Worm (Caenorhabditis elegans) whole organism, young adult: ENCODE results near the gene nhr-290.
A peak's percentile ranks its signal among the peaks of the same experiment; 100 is the strongest.
"Not testable (repeated sequence)": the region's sequence is repeated elsewhere in the genome, so short reads cannot be mapped to it uniquely, and the experiment has no call there.

Experiments
- F23B12.7 ChIP-seq: sonication (generic microtip); optimal IDR thresholded peaks from 2 replicates; lab custom pipeline; 2017; ENCODE audit warnings: missing genetic modification characterization, mild to moderate bottlenecking, missing compliant biosample characterization, antibody characterized with exemption, moderate library complexity; ENCODE audit not compliant: insufficient read depth
- F33H1.4 ChIP-seq: fragments of 200-800 bp; sonication (Bioruptor generic); IDR thresholded peaks from 2 replicates; pipeline ENCODE4 v1.3.6; 2022; ENCODE audit warnings: missing genetic modification reagents, missing genetic modification characterization, missing compliant biosample characterization
- F55B11.4 ChIP-seq: sonication (generic microtip); optimal IDR thresholded peaks from 2 replicates; lab custom pipeline; 2016; ENCODE audit warnings: missing compliant biosample characterization, missing genetic modification characterization, borderline replicate concordance; ENCODE audit not compliant: insufficient read depth
- F57C9.4 ChIP-seq: sonication (generic microtip); optimal IDR thresholded peaks from 2 replicates; lab custom pipeline; 2017; ENCODE audit warnings: mild to moderate bottlenecking, missing genetic modification characterization, missing compliant biosample characterization
- K11D2.4 ChIP-seq: fragments of 200-800 bp; sonication (Bioruptor generic); IDR thresholded peaks from 2 replicates; pipeline ENCODE4 v1.3.6; 2022; ENCODE audit warnings: missing genetic modification reagents, missing genetic modification characterization, missing compliant biosample characterization
- ama-1 ChIP-seq, 3 experiments: fragments of 150-350 bp in 1 of 3; sonication (generic microtip) in 2 of 3; optimal IDR thresholded peaks; 2 replicates each; lab custom pipeline; 2014 to 2018; ENCODE audit warnings: missing biosample characterization in 2 of 3, missing genetic modification characterization in 2 of 3, missing genetic modification reagents in 2 of 3
- aptf-2 ChIP-seq: fragments of 200-800 bp; sonication (Bioruptor generic); conservative IDR thresholded peaks from 2 replicates; pipeline ENCODE4 v1.3.6; 2022; ENCODE audit warnings: missing genetic modification reagents, missing genetic modification characterization, missing compliant biosample characterization
- attf-5 ChIP-seq: fragments of 200-800 bp; sonication (Bioruptor generic); optimal IDR thresholded peaks from 2 replicates; lab custom pipeline; 2018; ENCODE audit warnings: mild to moderate bottlenecking, missing genetic modification characterization, missing compliant biosample characterization
- ccch-3 ChIP-seq: fragments of 200-800 bp; sonication (Bioruptor generic); optimal IDR thresholded peaks from 2 replicates; lab custom pipeline; 2018; ENCODE audit warnings: mild to moderate bottlenecking, missing genetic modification characterization, missing compliant biosample characterization
- ceh-40 ChIP-seq: fragments of 200-800 bp; sonication (Bioruptor generic); IDR thresholded peaks from 2 replicates; pipeline ENCODE4 v1.3.6; 2022; ENCODE audit warnings: missing genetic modification characterization, missing compliant biosample characterization
- ceh-79 ChIP-seq: sonication (generic microtip); optimal IDR thresholded peaks from 2 replicates; lab custom pipeline; 2017; ENCODE audit warnings: mild to moderate bottlenecking, missing genetic modification characterization, missing compliant biosample characterization
- egl-18 ChIP-seq: fragments of 200-800 bp; sonication (Bioruptor generic); IDR thresholded peaks from 2 replicates; pipeline ENCODE4 v1.3.6; 2022; ENCODE audit warnings: missing genetic modification reagents, missing genetic modification characterization, missing compliant biosample characterization
- ets-4 ChIP-seq: fragments of 200-800 bp; sonication (Bioruptor generic); optimal IDR thresholded peaks from 2 replicates; lab custom pipeline; 2018; ENCODE audit warnings: mild to moderate bottlenecking, missing genetic modification characterization, missing compliant biosample characterization
- hlh-12 ChIP-seq: sonication (generic microtip); optimal IDR thresholded peaks from 2 replicates; lab custom pipeline; 2016; ENCODE audit warnings: missing genetic modification characterization, missing compliant biosample characterization
- hmg-1.2 ChIP-seq: fragments of 200-800 bp; sonication (Bioruptor generic); IDR thresholded peaks from 2 replicates; pipeline ENCODE4 v1.3.6; 2022; ENCODE audit warnings: missing genetic modification reagents, missing genetic modification characterization, missing compliant biosample characterization
- lin-35 ChIP-seq, 3 experiments: fragments of 150-350 bp in 2 of 3; sonication (generic microtip) in 1 of 3; optimal IDR thresholded peaks; 2 replicates each; lab custom pipeline; 2014 to 2018; ENCODE audit warnings: missing biosample characterization in 3 of 3, missing genetic modification characterization in 3 of 3, missing genetic modification reagents in 3 of 3
- madf-6 ChIP-seq: fragments of 200-800 bp; sonication (Bioruptor generic); IDR thresholded peaks from 2 replicates; pipeline ENCODE4 v1.3.6; 2022; ENCODE audit warnings: missing genetic modification reagents, missing genetic modification characterization, missing compliant biosample characterization
- mcd-1 ChIP-seq: fragments of 200-800 bp; sonication (Bioruptor generic); IDR thresholded peaks from 2 replicates; pipeline ENCODE4 v1.3.6; 2022; ENCODE audit warnings: missing genetic modification reagents, missing genetic modification characterization, missing compliant biosample characterization
- mxl-1 ChIP-seq: sonication (generic microtip); optimal IDR thresholded peaks from 2 replicates; lab custom pipeline; 2016; ENCODE audit warnings: missing genetic modification characterization, missing compliant biosample characterization
- nhr-80 ChIP-seq: sonication (generic microtip); optimal IDR thresholded peaks from 2 replicates; lab custom pipeline; 2016; ENCODE audit warnings: missing genetic modification characterization, missing compliant biosample characterization
- nhr-90 ChIP-seq: sonication (generic microtip); optimal IDR thresholded peaks from 2 replicates; lab custom pipeline; 2016; ENCODE audit warnings: missing genotype, mild to moderate bottlenecking, missing genetic modification characterization, missing compliant biosample characterization
- snpc-1.1 ChIP-seq: sonication (generic microtip); optimal IDR thresholded peaks from 2 replicates; lab custom pipeline; 2017; ENCODE audit warnings: missing genetic modification characterization, mild to moderate bottlenecking, missing compliant biosample characterization, antibody characterized with exemption, moderate library complexity, missing genotype, missing genetic modification reagents; ENCODE audit not compliant: insufficient read depth
- snpc-4 ChIP-seq, 5 experiments: fragments of 150-350 bp in 1 of 5; sonication (generic microtip) in 4 of 5; optimal IDR thresholded peaks; 2 replicates each; lab custom pipeline; 2014 to 2018; ENCODE audit warnings: missing genetic modification characterization in 5 of 5, missing biosample characterization in 3 of 5, antibody characterized with exemption in 2 of 5, mild to moderate bottlenecking in 2 of 5, missing compliant biosample characterization in 2 of 5, missing genotype in 2 of 5, moderate library complexity in 2 of 5, missing genetic modification reagents in 1 of 5
- sptf-2 ChIP-seq: fragments of 200-800 bp; sonication (Bioruptor generic); optimal IDR thresholded peaks from 2 replicates; lab custom pipeline; 2018; ENCODE audit warnings: mild to moderate bottlenecking, missing genetic modification characterization, missing compliant biosample characterization
- tbp1 ChIP-seq: fragments of 200-800 bp; sonication (Bioruptor generic); optimal IDR thresholded peaks from 2 replicates; lab custom pipeline; 2018; ENCODE audit warnings: mild to moderate bottlenecking, missing genetic modification characterization, missing compliant biosample characterization
- tbx-9 ChIP-seq: sonication (generic microtip); optimal IDR thresholded peaks from 2 replicates; lab custom pipeline; 2016; ENCODE audit warnings: borderline replicate concordance, missing genetic modification characterization, inconsistent platforms, missing compliant biosample characterization
- zfh-2 ChIP-seq: fragments of 200-800 bp; sonication (Bioruptor generic); conservative IDR thresholded peaks from 2 replicates; pipeline ENCODE4 v1.3.6; 2022; ENCODE audit warnings: missing genetic modification reagents, missing genetic modification characterization, missing compliant biosample characterization
- ztf-18 ChIP-seq: sonication (generic microtip); optimal IDR thresholded peaks from 2 replicates; lab custom pipeline; 2016; ENCODE audit warnings: missing genotype, mild to moderate bottlenecking, missing genetic modification characterization, missing compliant biosample characterization
- ztf-26 ChIP-seq: sonication (generic microtip); optimal IDR thresholded peaks from 2 replicates; lab custom pipeline; 2017; ENCODE audit warnings: missing genetic modification characterization, missing compliant biosample characterization
- ztf-3 ChIP-seq: fragments of 200-800 bp; sonication (Bioruptor generic); optimal IDR thresholded peaks from 2 replicates; lab custom pipeline; 2018; ENCODE audit warnings: mild to moderate bottlenecking, missing genetic modification characterization, missing compliant biosample characterization

nhr-290 gene

DNA sequence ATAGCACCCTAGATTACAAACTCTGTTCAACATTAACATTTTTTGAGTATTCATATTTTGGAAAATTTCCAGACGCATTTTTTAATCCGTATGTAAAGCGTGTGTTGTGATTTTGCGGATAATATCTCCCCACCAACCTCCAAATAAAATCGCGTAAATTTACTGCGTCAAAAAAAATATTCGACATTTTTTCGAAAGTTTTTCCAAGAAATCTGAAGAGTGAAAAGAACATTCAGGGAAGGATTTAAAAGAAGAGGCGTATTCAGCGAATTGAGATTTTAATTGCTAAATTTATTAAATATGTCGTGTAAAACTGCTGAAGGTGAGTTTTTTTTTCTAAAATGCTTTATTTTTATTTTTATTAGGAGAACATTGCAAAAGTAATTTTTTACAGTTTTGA is at the start of gene nhr-290:
nhr-290 (plus strand) TSS at position 301 of the 400 bp plus-strand sequence.
- TF ChIP-seq ztf-18 (tag; lab: Kevin White, UChicago) (no peak), ets-4 (GFP tag; lab: Kevin White, UChicago) (no peak), tbp1 (GFP tag; lab: Kevin White, UChicago) (no peak)

DNA sequence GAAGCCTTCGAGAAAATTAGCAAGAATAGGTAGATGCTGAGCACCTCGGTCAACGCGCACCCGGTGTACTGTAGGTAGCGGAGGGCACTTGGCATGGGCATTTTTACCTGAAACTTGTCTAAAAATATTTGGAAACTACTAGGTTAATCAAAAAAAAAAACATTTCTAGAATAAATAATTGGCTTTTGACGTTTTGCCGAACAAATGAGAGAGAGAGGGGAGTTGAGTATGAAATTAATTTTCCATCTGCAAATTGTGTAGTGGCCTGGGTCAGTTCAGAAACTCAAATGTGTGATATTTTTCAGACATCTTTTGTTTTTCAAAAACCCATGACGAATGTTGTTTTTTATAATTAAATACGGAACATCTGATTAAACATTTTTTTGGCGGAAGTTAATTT is 37.7 kb upstream of the nhr-290 start, which contains the start of gene Y45G12C.10:
Y45G12C.10 (minus strand) TSS at position 101 of the 400 bp plus-strand sequence.
- TF ChIP-seq snpc-1.1 (tag; lab: Kevin White, UChicago); ccch-3 (GFP tag; lab: Kevin White, UChicago); sptf-2: not testable (repeated sequence)

DNA sequence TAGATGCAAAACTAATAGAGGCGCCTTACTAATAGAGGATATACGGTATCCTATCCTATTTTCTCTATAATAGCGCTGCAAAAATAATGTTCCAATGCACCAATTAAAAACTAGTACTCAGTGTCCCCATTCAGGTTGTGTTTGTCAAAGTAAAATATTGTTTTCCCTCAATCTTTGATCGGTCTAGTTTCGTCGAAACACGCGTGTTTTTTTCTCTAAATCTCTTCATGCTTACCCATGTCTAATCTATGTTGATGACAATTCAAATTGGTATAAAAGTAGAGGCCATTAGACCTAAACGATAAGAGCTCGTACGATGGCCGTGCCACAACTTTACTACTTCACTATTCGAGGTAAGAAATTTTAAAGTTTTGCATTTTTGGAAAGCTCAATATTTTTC is 12.6 kb upstream of the nhr-290 start, which contains the start of gene gst-10:
gst-10 (plus strand) TSS at position 301 of the 400 bp plus-strand sequence.
- not testable (repeated sequence) for TF ChIP-seq ztf-26 (tag; lab: Kevin White, UChicago); nhr-90 (tag; lab: Kevin White, UChicago); ama-1 (optimal IDR thresholded peaks at IDR 0.05; lab: Kevin White, UChicago); ama-1 (GFP tag; optimal IDR thresholded peaks at IDR 0.05; lab: Kevin White, UChicago)

DNA sequence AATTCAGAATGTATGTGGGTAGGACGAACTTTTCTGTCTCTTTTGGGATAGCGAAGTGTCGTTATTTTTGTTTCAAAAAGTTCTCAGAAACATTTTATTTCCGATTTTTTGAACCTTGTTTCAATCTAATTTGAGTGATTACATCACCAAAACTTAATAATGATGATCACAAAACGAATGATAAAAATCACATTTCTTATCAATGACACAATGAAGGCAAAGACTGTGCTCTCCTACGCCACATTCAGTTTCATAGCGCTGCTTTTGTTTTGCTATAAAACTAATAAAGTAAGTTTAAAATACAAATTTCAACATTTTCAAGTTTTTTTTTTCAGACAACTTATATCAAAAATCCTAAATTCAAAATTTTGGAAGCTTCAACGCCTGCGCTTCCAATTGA is 8.5 kb upstream of the nhr-290 start, which contains the start of gene Y45G12C.1:
Y45G12C.1 (plus strand) TSS at position 159 of the 400 bp plus-strand sequence.
- TF ChIP-seq ceh-40 (GFP tag; lab: Robert Waterston, UW) (no peak), nhr-80 (tag; lab: Kevin White, UChicago) (peak; percentile 60)

DNA sequence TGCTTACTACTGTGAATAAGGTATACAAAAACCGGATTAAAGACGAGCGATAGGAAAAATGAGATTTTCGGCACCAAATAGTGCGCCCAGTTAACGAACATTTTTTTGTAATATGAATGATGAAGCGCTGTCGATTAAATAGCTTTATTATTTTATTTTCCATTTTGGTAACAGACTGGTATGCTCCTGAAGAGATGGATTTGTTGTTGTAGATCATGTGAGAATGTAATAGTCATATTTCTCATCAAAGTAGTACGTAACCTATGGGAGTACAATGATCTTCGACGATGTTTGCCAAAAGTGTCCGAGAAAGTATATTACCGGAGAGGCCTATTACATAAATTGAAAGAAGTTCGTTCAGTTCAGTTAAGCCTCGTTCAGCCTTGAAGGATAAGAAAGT is 3.3 kb upstream of the nhr-290 start, which contains the start of gene srj-19:
srj-19 (minus strand) TSS at position 101 of the 400 bp plus-strand sequence.
- TF ChIP-seq ceh-40 (GFP tag; lab: Robert Waterston, UW) (no peak), aptf-2 (GFP tag; lab: Robert Waterston, UW) (no peak), K11D2.4 (GFP tag; lab: Robert Waterston, UW) (no peak), F57C9.4 (tag; lab: Kevin White, UChicago) (no peak), F23B12.7 (tag; lab: Kevin White, UChicago) (no peak)

DNA sequence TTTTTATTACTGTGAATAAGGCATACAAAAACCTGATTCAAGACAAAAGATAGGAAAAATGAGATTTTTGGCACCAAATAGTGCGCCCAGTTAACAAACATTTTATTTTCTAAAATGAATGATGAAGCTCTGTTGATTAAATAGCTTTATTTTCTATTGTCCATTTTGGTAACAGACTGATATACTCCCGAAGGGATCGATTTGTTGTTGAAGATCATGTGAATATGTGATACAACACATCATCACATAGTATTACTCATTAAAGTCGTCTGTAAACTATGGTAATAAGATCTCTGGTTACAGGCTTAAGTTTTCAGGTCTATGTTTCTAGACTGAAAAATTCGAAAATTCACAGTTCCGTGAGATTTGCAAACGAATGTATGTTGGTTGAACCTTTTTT is 873 bp upstream of the nhr-290 start, which contains the start of gene srj-20:
srj-20 (minus strand) TSS at position 101 of the 400 bp plus-strand sequence.
- TF ChIP-seq F55B11.4 (tag; lab: Kevin White, UChicago), result no peak
- no peak for TF ChIP-seq tbx-9
- no peak for TF ChIP-seq attf-5
- TF ChIP-seq ceh-79, result no peak

DNA sequence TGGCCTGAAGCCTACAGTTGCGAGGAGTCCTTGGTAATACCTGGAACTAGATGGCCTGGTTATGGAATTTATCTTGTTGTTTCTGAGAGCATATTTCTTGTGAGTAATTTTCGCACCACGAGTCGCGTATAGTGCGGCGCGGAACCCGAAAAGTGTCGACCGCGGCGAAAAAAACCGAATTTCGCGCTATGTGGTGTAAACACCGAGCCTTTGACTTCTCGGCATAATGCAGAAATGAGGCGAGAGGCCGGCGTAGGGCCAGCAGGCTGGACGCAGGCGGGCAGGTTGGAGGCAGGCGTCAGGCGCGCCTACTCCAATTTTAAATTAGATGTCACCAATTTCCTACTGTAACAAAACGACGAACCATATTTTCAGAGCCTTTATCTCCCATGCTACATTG is 1.7 kb downstream of the nhr-290 start:
- no peak for TF ChIP-seq lin-35 (GFP tag; optimal IDR thresholded peaks at IDR 0.05; lab: Kevin White, UChicago)
- no peak for TF ChIP-seq mxl-1
- no peak for TF ChIP-seq hlh-12 (tag; lab: Kevin White, UChicago)
- TF ChIP-seq zfh-2 (GFP tag; lab: Robert Waterston, UW), result peak; percentile 79
- no peak for TF ChIP-seq ztf-3
- no peak for TF ChIP-seq tbx-9
- TF ChIP-seq F33H1.4 (GFP tag; lab: Robert Waterston, UW), result no peak
- TF ChIP-seq mcd-1 (GFP tag; lab: Robert Waterston, UW), result 0 out of 2 replicates have a peak, but pooled peaks have one; percentile 14
- TF ChIP-seq madf-6 (GFP tag; lab: Robert Waterston, UW), result no peak
- TF ChIP-seq snpc-4 (GFP tag; optimal IDR thresholded peaks at IDR 0.05; lab: Kevin White, UChicago), result no peak
- TF ChIP-seq snpc-4 (tag; optimal IDR thresholded peaks at IDR 0.05; lab: Kevin White, UChicago), result peak in 2 of 4 experiments; percentile 63 to 80
- 0 out of 2 replicates have a peak, but pooled peaks have one; percentile 27 for TF ChIP-seq egl-18
- TF ChIP-seq snpc-1.1 (tag; lab: Kevin White, UChicago), result peak; percentile 32
- peak; percentile 53 for TF ChIP-seq hmg-1.2 (GFP tag; lab: Robert Waterston, UW)
- TF ChIP-seq, all 124 proteins: peak for 6
